Worm (Caenorhabditis elegans) whole organism, midembryonic: Measurements from ENCODE around the gene clc-24.

Source experiments
- T22C8.4 ChIP-seq: fragments of 200-800 bp; sonication (Bioruptor generic); IDR thresholded peaks from 2 replicates; pipeline ENCODE4 v1.3.6; 2022; ENCODE audit warnings: missing genetic modification characterization, missing compliant biosample characterization
- flt-1 ChIP-seq: fragments of 200-800 bp; sonication (Bioruptor generic); IDR thresholded peaks from 2 replicates; pipeline ENCODE4 v1.3.6; 2022; ENCODE audit warnings: missing genetic modification characterization, missing compliant biosample characterization
- med-1 ChIP-seq: sonication (generic microtip); optimal IDR thresholded peaks from 2 replicates; lab custom pipeline; 2017; ENCODE audit warnings: missing genetic modification characterization, mild to moderate bottlenecking, missing compliant biosample characterization, antibody characterized with exemption, missing genetic modification reagents; ENCODE audit not compliant: insufficient read depth
- ref-1 ChIP-seq: fragments of 200-800 bp; sonication (Bioruptor generic); conservative IDR thresholded peaks from 2 replicates; pipeline ENCODE4 v1.3.6; 2022; ENCODE audit warnings: missing genetic modification reagents, missing genetic modification characterization, missing compliant biosample characterization
- tab-1 ChIP-seq: fragments of 200-800 bp; sonication (Bioruptor generic); IDR thresholded peaks from 2 replicates; pipeline ENCODE4 v1.3.6; 2022; ENCODE audit warnings: missing genetic modification characterization, missing compliant biosample characterization
- ztf-23 ChIP-seq: fragments of 200-800 bp; sonication (Bioruptor generic); IDR thresholded peaks from 2 replicates; pipeline ENCODE4 v1.3.6; 2022; ENCODE audit warnings: missing genetic modification reagents, missing genetic modification characterization, missing compliant biosample characterization

- no peak for TF ChIP-seq ref-1 (GFP tag; lab: Robert Waterston, UW)
- no peak for TF ChIP-seq T22C8.4 (GFP tag; lab: Robert Waterston, UW)
- TF ChIP-seq tab-1 (GFP tag; lab: Robert Waterston, UW): no peak
- no peak for TF ChIP-seq ztf-23 (GFP tag; lab: Robert Waterston, UW)
- no peak for TF ChIP-seq med-1 (GFP tag; lab: Kevin White, UChicago)
- no peak for TF ChIP-seq flt-1 (GFP tag; lab: Robert Waterston, UW)
Observed at ce11 chrIII:1053067-1053466, 43.2 kb downstream of the clc-24 start, which contains the start of gene fbxo-11.2.
